Fruit fly (Drosophila melanogaster) whole organism, pupa: Measurements from ENCODE around the gene HERC2.

ENCODE experiments used
- CG17806 ChIP-seq: fragments of 200-800 bp; sonication (Bioruptor generic); optimal IDR thresholded peaks from 2 replicates; lab custom pipeline; 2018; ENCODE audit warnings: missing biosample characterization, mild to moderate bottlenecking, missing genetic modification characterization, moderate library complexity
- D1 ChIP-seq: fragments of 200-800 bp; sonication (Bioruptor generic); optimal IDR thresholded peaks from 2 replicates; lab custom pipeline; 2018; ENCODE audit warnings: missing biosample characterization, mild to moderate bottlenecking, missing genetic modification characterization, moderate library complexity
- EcR ChIP-seq: fragments of 200-800 bp; sonication (Bioruptor generic); optimal IDR thresholded peaks from 3 replicates; lab custom pipeline; 2019; ENCODE audit warnings: missing biosample characterization, missing genetic modification characterization, mild to moderate bottlenecking, moderate library complexity, missing genetic modification reagents
- Pif1B ChIP-seq: fragments of 200-800 bp; sonication (Bioruptor generic); optimal IDR thresholded peaks from 3 replicates; lab custom pipeline; 2016; ENCODE audit warnings: missing biosample characterization, missing genetic modification characterization
- fd96Ca ChIP-seq: fragments of 200-800 bp; sonication (Bioruptor generic); IDR thresholded peaks from 3 replicates; pipeline ENCODE4 v1.3.6; 2022; ENCODE audit warnings: missing biosample characterization, missing genetic modification characterization
- rn ChIP-seq: fragments of 200-800 bp; sonication (Bioruptor generic); IDR thresholded peaks from 2 replicates; pipeline ENCODE4 v1.3.6; 2022; ENCODE audit warnings: missing biosample characterization, missing genetic modification characterization

DNA sequence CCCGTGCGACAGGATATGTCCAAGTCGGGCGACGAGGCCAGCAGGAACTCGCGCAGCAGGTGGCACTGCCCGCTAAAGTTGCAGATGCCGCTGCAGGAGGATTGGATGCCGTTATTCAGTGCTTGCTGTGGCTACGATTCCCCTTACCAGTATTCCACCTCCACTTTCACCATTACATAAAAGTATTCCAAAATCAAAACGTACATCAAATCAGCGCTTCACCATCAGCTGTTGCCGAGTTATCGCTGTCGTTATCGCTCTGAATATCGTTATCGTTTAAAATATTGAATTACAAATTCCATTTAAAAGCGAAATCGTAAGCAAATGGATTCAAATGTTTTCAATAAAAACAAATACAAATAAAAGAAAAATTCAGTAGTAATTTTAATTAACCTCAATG, 32.6 kb downstream of the HERC2 start, which contains the start of gene CG15456:
- TF ChIP-seq fd96Ca (GFP tag; lab: Robert Waterston, UW) (no peak), Pif1B (GFP tag; lab: Kevin White, UChicago) (no peak), D1 (no peak), EcR (GFP tag; lab: Kevin White, UChicago) (no peak), rn (GFP tag; lab: Robert Waterston, UW) (no peak), CG17806 (tag; lab: Kevin White, UChicago) (no peak)
